Worm (Caenorhabditis elegans) whole organism, dauer: Measurements from ENCODE around the gene nhr-140.

Source experiments
- unc-62 ChIP-seq: sonication (generic microtip); optimal IDR thresholded peaks from 2 replicates; lab custom pipeline; 2017; ENCODE audit warnings: missing biosample characterization, missing genetic modification reagents, missing genetic modification characterization

nhr-140 gene

ce11 chrV:6987673-6988072 is 1.8 kb downstream of the nhr-140 start, which contains the start of gene nhr-139:
TSS of gene nhr-139 (minus strand) at chrV:6987773.
- TF ChIP-seq unc-62 (GFP tag; lab: Kevin White, UChicago), result no peak

- no peak for TF ChIP-seq unc-62 (GFP tag; lab: Kevin White, UChicago)
Measured at ce11 chrV:6985943-6986342, 3.5 kb downstream of the nhr-140 start, which contains the start of gene nhr-163. TSS of gene nhr-163 (minus strand) at chrV:6986043.

- TF ChIP-seq unc-62 (GFP tag; lab: Kevin White, UChicago), result no peak
Measured at ce11 chrV:6982813-6983212, 6.7 kb downstream of the nhr-140 start, which contains the start of gene nhr-161. TSS of gene nhr-161 (minus strand) at chrV:6982913.

- TF ChIP-seq unc-62 (GFP tag; lab: Kevin White, UChicago), result no peak
Measured at ce11 chrV:6979019-6979418, 10.5 kb downstream of the nhr-140 start, which contains the start of gene sre-12. TSS of gene sre-12 (minus strand) at chrV:6979119.

ce11 chrV:6976047-6976446 is 13.4 kb downstream of the nhr-140 start, which contains the start of gene srx-16:
TSS of gene srx-16 (plus strand) at chrV:6976347.
- TF ChIP-seq unc-62 (GFP tag; lab: Kevin White, UChicago), result no peak

ce11 chrV:6971567-6971966 is 17.9 kb downstream of the nhr-140 start, which contains the start of gene srx-59:
TSS of gene srx-59 (plus strand) at chrV:6971867.
- no peak for TF ChIP-seq unc-62 (GFP tag; lab: Kevin White, UChicago)

- no peak for TF ChIP-seq unc-62 (GFP tag; lab: Kevin White, UChicago)
Measured at ce11 chrV:6969950-6970532, 19.4 kb downstream of the nhr-140 start, which contains the start of gene ptr-15. TSS of gene ptr-15 (minus strand) at chrV:6970000.

- TF ChIP-seq unc-62 (GFP tag; lab: Kevin White, UChicago), result no peak
Measured at ce11 chrV:6956237-6956636, 33.2 kb downstream of the nhr-140 start, which contains the start of gene mec-1. TSS of gene mec-1 (plus strand) at chrV:6956537.

- TF ChIP-seq unc-62 (GFP tag; lab: Kevin White, UChicago), result no peak
Measured at ce11 chrV:6953797-6954196, 35.7 kb downstream of the nhr-140 start, which contains the start of gene srg-31. TSS of gene srg-31 (minus strand) at chrV:6953897.

ce11 chrV:6951306-6951705 is 38.2 kb downstream of the nhr-140 start, which contains the start of gene T07H8.11:
TSS of gene T07H8.11 (minus strand) at chrV:6951406.
- no peak for TF ChIP-seq unc-62 (GFP tag; lab: Kevin White, UChicago)

ce11 chrV:6949770-6950169 is 39.7 kb downstream of the nhr-140 start, which contains the start of gene Y57E12B.11:
TSS of gene Y57E12B.11 (minus strand) at chrV:6949870.
- TF ChIP-seq unc-62 (GFP tag; lab: Kevin White, UChicago), result no peak

ce11 chrV:6948225-6948624 is 41.3 kb downstream of the nhr-140 start, which contains the start of gene Y57E12B.1:
TSS of gene Y57E12B.1 (plus strand) at chrV:6948525.
- TF ChIP-seq unc-62 (GFP tag; lab: Kevin White, UChicago), result no peak

- TF ChIP-seq unc-62 (GFP tag; lab: Kevin White, UChicago), result no peak
Measured at ce11 chrV:6947442-6947841, 42.0 kb downstream of the nhr-140 start, which contains the start of gene Y57E12B.4. TSS of gene Y57E12B.4 (minus strand) at chrV:6947542.
